Worm (Caenorhabditis elegans) whole organism, early embryonic: ENCODE results near the gene clec-52.

Source experiments
- B0310.2 ChIP-seq: sonication (generic microtip); optimal IDR thresholded peaks from 2 replicates; lab custom pipeline; 2016; ENCODE audit warnings: mild to moderate bottlenecking, missing genetic modification characterization, missing compliant biosample characterization
- F13C5.2 ChIP-seq: sonication (generic microtip); optimal IDR thresholded peaks from 2 replicates; lab custom pipeline; 2017; ENCODE audit warnings: mild to moderate bottlenecking, missing genetic modification characterization, inconsistent platforms, missing compliant biosample characterization
- aly-1 ChIP-seq: sonication (generic microtip); optimal IDR thresholded peaks from 2 replicates; lab custom pipeline; 2016; ENCODE audit warnings: missing genetic modification characterization, missing compliant biosample characterization
- ama-1 ChIP-seq: fragments of 150-350 bp; optimal IDR thresholded peaks from 2 replicates; lab custom pipeline; 2014
- ceh-13 ChIP-seq: fragments of 200-800 bp; sonication (Bioruptor generic); optimal IDR thresholded peaks from 2 replicates; lab custom pipeline; 2018; ENCODE audit warnings: mild to moderate bottlenecking, missing genetic modification characterization, missing compliant biosample characterization
- ceh-36 ChIP-seq: sonication (generic microtip); optimal IDR thresholded peaks from 2 replicates; lab custom pipeline; 2016; ENCODE audit warnings: missing genetic modification characterization, inconsistent platforms, missing compliant biosample characterization
- ets-7 ChIP-seq: sonication (generic microtip); optimal IDR thresholded peaks from 2 replicates; lab custom pipeline; 2016; ENCODE audit warnings: missing genotype, missing genetic modification characterization, missing compliant biosample characterization
- flt-1 ChIP-seq: fragments of 200-800 bp; sonication (Bioruptor generic); IDR thresholded peaks from 2 replicates; pipeline ENCODE4 v1.3.6; 2022; ENCODE audit warnings: missing genetic modification characterization, missing compliant biosample characterization
- hmbx-1 ChIP-seq: sonication (generic microtip); optimal IDR thresholded peaks from 2 replicates; lab custom pipeline; 2016; ENCODE audit warnings: mild to moderate bottlenecking, missing genetic modification characterization, missing compliant biosample characterization
- hmg-4 ChIP-seq: fragments of 200-800 bp; sonication (Bioruptor generic); optimal IDR thresholded peaks from 2 replicates; lab custom pipeline; 2018; ENCODE audit warnings: mild to moderate bottlenecking, missing genetic modification characterization, missing compliant biosample characterization
- hnd-1 ChIP-seq: sonication (generic microtip); optimal IDR thresholded peaks from 2 replicates; lab custom pipeline; 2016; ENCODE audit warnings: missing genetic modification characterization, missing compliant biosample characterization
- pes-1 ChIP-seq: fragments of 200-800 bp; sonication (Bioruptor generic); IDR thresholded peaks from 2 replicates; pipeline ENCODE4 v1.3.6; 2022; ENCODE audit warnings: missing genetic modification reagents, missing genetic modification characterization, missing compliant biosample characterization
- scrt-1 ChIP-seq: fragments of 200-800 bp; sonication (Bioruptor generic); IDR thresholded peaks from 2 replicates; pipeline ENCODE4 v1.3.6; 2022; ENCODE audit warnings: missing genetic modification characterization, missing compliant biosample characterization
- sea-1 ChIP-seq: fragments of 200-800 bp; sonication (Bioruptor generic); conservative IDR thresholded peaks from 2 replicates; pipeline ENCODE4 v1.3.6; 2022; ENCODE audit warnings: missing genetic modification characterization, missing compliant biosample characterization
- tbx-11 ChIP-seq: fragments of 200-800 bp; sonication (Bioruptor generic); IDR thresholded peaks from 2 replicates; pipeline ENCODE4 v1.3.6; 2022; ENCODE audit warnings: missing genetic modification characterization, missing compliant biosample characterization
- tbx-37 ChIP-seq: fragments of 200-800 bp; sonication (Bioruptor generic); conservative IDR thresholded peaks from 2 replicates; pipeline ENCODE4 v1.3.6; 2022; ENCODE audit warnings: missing genetic modification reagents, missing genetic modification characterization, missing compliant biosample characterization
- tra-4 ChIP-seq: sonication (generic microtip); optimal IDR thresholded peaks from 2 replicates; lab custom pipeline; 2017; ENCODE audit warnings: missing genetic modification characterization, missing compliant biosample characterization

Gene clec-52

ce11 chrIV:8138984-8139383 lies 29.6 kb downstream of the clec-52 start, which contains the start of gene pmk-3:
Gene pmk-3 (plus strand): TSS chrIV:8139219.
- TF ChIP-seq aly-1 (tag; lab: Kevin White, UChicago) (no peak), tra-4 (tag; lab: Kevin White, UChicago) (no peak), flt-1 (GFP tag; lab: Robert Waterston, UW) (no peak), B0310.2 (tag; lab: Kevin White, UChicago) (no peak), sea-1 (no peak), scrt-1 (GFP tag; lab: Robert Waterston, UW) (no peak), F13C5.2 (no peak), ets-7 (tag; lab: Kevin White, UChicago) (no peak), hmbx-1 (tag; lab: Kevin White, UChicago) (no peak), ama-1 (no peak), ceh-13 (GFP tag; lab: Kevin White, UChicago) (no peak), hnd-1 (tag; lab: Kevin White, UChicago) (no peak), ceh-36 (tag; lab: Kevin White, UChicago) (no peak), tbx-11 (no peak), hmg-4 (GFP tag; lab: Kevin White, UChicago) (no peak)

ce11 chrIV:8136548-8136947 lies 32.0 kb downstream of the clec-52 start:
- TF ChIP-seq flt-1 (GFP tag; lab: Robert Waterston, UW) (no peak), hnd-1 (tag; lab: Kevin White, UChicago) (no peak), hmg-4 (GFP tag; lab: Kevin White, UChicago) (no peak), ceh-13 (GFP tag; lab: Kevin White, UChicago) (no peak), pes-1 (no peak), sea-1 (no peak), hmbx-1 (tag; lab: Kevin White, UChicago) (no peak), tbx-11 (no peak), ceh-36 (tag; lab: Kevin White, UChicago) (no peak), ama-1 (no peak), aly-1 (tag; lab: Kevin White, UChicago) (no peak), tbx-37 (GFP tag; lab: Robert Waterston, UW) (no peak), scrt-1 (GFP tag; lab: Robert Waterston, UW) (no peak), ets-7 (tag; lab: Kevin White, UChicago) (no peak), F13C5.2 (no peak), tra-4 (tag; lab: Kevin White, UChicago) (no peak), B0310.2 (tag; lab: Kevin White, UChicago) (no peak)

ce11 chrIV:8136005-8136512 lies 32.5 kb downstream of the clec-52 start, which contains the start of the genes isp-1 and islo-1:
Gene isp-1 (minus strand): TSS chrIV:8136055.
Gene islo-1 (plus strand): TSS chrIV:8136389.
- TF ChIP-seq scrt-1 (GFP tag; lab: Robert Waterston, UW) (no peak), F13C5.2 (peak; percentile 55)

ce11 chrIV:8133536-8133935 lies 35.0 kb downstream of the clec-52 start, which contains the start of gene sph-1:
Gene sph-1 (minus strand): TSS chrIV:8133558.
- no peak for TF ChIP-seq B0310.2 (tag; lab: Kevin White, UChicago)

ce11 chrIV:8130131-8130611 lies 38.4 kb downstream of the clec-52 start, which contains the start of the genes ndub-11 and moc-3:
Gene ndub-11 (minus strand): TSS chrIV:8130231.
Gene moc-3 (plus strand): TSS chrIV:8130561.
- TF ChIP-seq sea-1 (no peak), F13C5.2 (no peak), tbx-37 (GFP tag; lab: Robert Waterston, UW) (no peak), ceh-36 (tag; lab: Kevin White, UChicago) (no peak), tra-4 (tag; lab: Kevin White, UChicago) (no peak), pes-1 (no peak), aly-1 (tag; lab: Kevin White, UChicago) (no peak), B0310.2 (tag; lab: Kevin White, UChicago) (no peak), flt-1 (GFP tag; lab: Robert Waterston, UW) (no peak), scrt-1 (GFP tag; lab: Robert Waterston, UW) (no peak), hmbx-1 (tag; lab: Kevin White, UChicago) (no peak), hmg-4 (GFP tag; lab: Kevin White, UChicago) (no peak), ets-7 (tag; lab: Kevin White, UChicago) (no peak)

- TF ChIP-seq tra-4 (tag; lab: Kevin White, UChicago) (no peak), hmg-4 (GFP tag; lab: Kevin White, UChicago) (no peak), tbx-37 (GFP tag; lab: Robert Waterston, UW) (no peak), scrt-1 (GFP tag; lab: Robert Waterston, UW) (no peak), sea-1 (no peak), B0310.2 (tag; lab: Kevin White, UChicago) (no peak), ets-7 (tag; lab: Kevin White, UChicago) (no peak), hmbx-1 (tag; lab: Kevin White, UChicago) (no peak), pes-1 (no peak), ama-1 (no peak), tbx-11 (no peak)
These were observed 41.1 kb downstream of the clec-52 start for ce11 chrIV:8127430-8127829.

- no peak for TF ChIP-seq aly-1 (tag; lab: Kevin White, UChicago)
- no peak for TF ChIP-seq hnd-1 (tag; lab: Kevin White, UChicago)
- no peak for TF ChIP-seq tra-4 (tag; lab: Kevin White, UChicago)
- TF ChIP-seq scrt-1 (GFP tag; lab: Robert Waterston, UW), result no peak
- TF ChIP-seq ama-1, result no peak
- TF ChIP-seq hmbx-1 (tag; lab: Kevin White, UChicago), result no peak
- no peak for TF ChIP-seq B0310.2 (tag; lab: Kevin White, UChicago)
- TF ChIP-seq F13C5.2, result no peak
- no peak for TF ChIP-seq hmg-4 (GFP tag; lab: Kevin White, UChicago)
- TF ChIP-seq tbx-37 (GFP tag; lab: Robert Waterston, UW), result no peak
- no peak for TF ChIP-seq tbx-11
- TF ChIP-seq ceh-13 (GFP tag; lab: Kevin White, UChicago), result no peak
- TF ChIP-seq ets-7 (tag; lab: Kevin White, UChicago), result no peak
- no peak for TF ChIP-seq flt-1 (GFP tag; lab: Robert Waterston, UW)
- TF ChIP-seq ceh-36 (tag; lab: Kevin White, UChicago), result no peak
- no peak for TF ChIP-seq pes-1
- no peak for TF ChIP-seq sea-1
These were observed 41.7 kb downstream of the clec-52 start, which contains the start of gene ceph-41 for ce11 chrIV:8126902-8127301. Gene ceph-41 (plus strand): TSS chrIV:8127202.
